Worm (Caenorhabditis elegans): ENCODE measurements around the gene phat-5.

ce11 chrV:4169658-4170057, 47.3 kb upstream of the phat-5 start:
- TF ChIP-seq ceh-30 (tag; optimal IDR thresholded peaks at IDR 0.05) (no peak), lin-11 (tag; optimal IDR thresholded peaks at IDR 0.05) (no peak), pha-4 (tag; optimal IDR thresholded peaks at IDR 0.05) (no peak), unc-3 (GFP tag; conservative IDR thresholded peaks at IDR 0.05) (no peak), unc-3 (tag; optimal IDR thresholded peaks at IDR 0.05) (no peak), ahr-1 (tag; optimal IDR thresholded peaks at IDR 0.05) (no peak), ama-1 (optimal IDR thresholded peaks at IDR 0.05) (no peak), zip-5 (tag; optimal IDR thresholded peaks at IDR 0.05) (no peak), C38D4.7 (GFP tag; optimal IDR thresholded peaks at IDR 0.05) (no peak), pat-9 (tag; optimal IDR thresholded peaks at IDR 0.05) (no peak), sox-4 (tag; optimal IDR thresholded peaks at IDR 0.05) (no peak)

Measured in whole organism, late embryonic.